Worm (Caenorhabditis elegans) whole organism, late embryonic: ENCODE measurements around the gene ZK938.1.
"Not testable (repeated sequence)": the region's sequence is repeated elsewhere in the genome, so short reads cannot be mapped to it uniquely, and the experiment has no call there.

ENCODE experiments used
- K02D7.2 ChIP-seq: sonication (generic microtip); optimal IDR thresholded peaks from 2 replicates; lab custom pipeline; 2017; ENCODE audit warnings: mild to moderate bottlenecking, missing genetic modification characterization, missing compliant biosample characterization
- T23F11.4 ChIP-seq: fragments of 200-800 bp; sonication (Bioruptor generic); optimal IDR thresholded peaks from 2 replicates; lab custom pipeline; 2018; ENCODE audit warnings: mild to moderate bottlenecking, missing genetic modification characterization, missing compliant biosample characterization
- ama-1 ChIP-seq: fragments of 150-350 bp; optimal IDR thresholded peaks from 2 replicates; lab custom pipeline; 2014
- ceh-14 ChIP-seq: sonication (generic microtip); optimal IDR thresholded peaks from 2 replicates; lab custom pipeline; 2016; ENCODE audit warnings: missing genotype, missing genetic modification characterization, missing compliant biosample characterization
- ceh-19 ChIP-seq: fragments of 200-800 bp; sonication (Bioruptor generic); optimal IDR thresholded peaks from 2 replicates; lab custom pipeline; 2018; ENCODE audit warnings: mild to moderate bottlenecking, missing genetic modification characterization, missing compliant biosample characterization
- ceh-2 ChIP-seq: sonication (generic microtip); optimal IDR thresholded peaks from 2 replicates; lab custom pipeline; 2016; ENCODE audit warnings: missing genotype, missing genetic modification characterization, missing compliant biosample characterization
- ceh-24 ChIP-seq: sonication (generic microtip); optimal IDR thresholded peaks from 2 replicates; lab custom pipeline; 2016; ENCODE audit warnings: mild to moderate bottlenecking, missing genetic modification characterization, missing compliant biosample characterization
- ceh-48 ChIP-seq: sonication (generic microtip); optimal IDR thresholded peaks from 2 replicates; lab custom pipeline; 2016; ENCODE audit warnings: missing genetic modification characterization, inconsistent platforms, missing compliant biosample characterization
- ceh-6 ChIP-seq: fragments of 200-800 bp; sonication (Bioruptor generic); optimal IDR thresholded peaks from 2 replicates; lab custom pipeline; 2018; ENCODE audit warnings: mild to moderate bottlenecking, missing genetic modification characterization, missing compliant biosample characterization
- ceh-9 ChIP-seq: sonication (generic microtip); optimal IDR thresholded peaks from 2 replicates; lab custom pipeline; 2016; ENCODE audit warnings: mild to moderate bottlenecking, missing genetic modification characterization, inconsistent platforms, missing compliant biosample characterization
- che-1 ChIP-seq: sonication (generic microtip); optimal IDR thresholded peaks from 2 replicates; lab custom pipeline; 2016; ENCODE audit warnings: mild to moderate bottlenecking, missing genetic modification characterization, missing compliant biosample characterization
- dmd-4 ChIP-seq: sonication (generic microtip); optimal IDR thresholded peaks from 2 replicates; lab custom pipeline; 2016; ENCODE audit warnings: borderline replicate concordance, missing genetic modification characterization, missing compliant biosample characterization
- elt-2 ChIP-seq: sonication (generic microtip); optimal IDR thresholded peaks from 2 replicates; lab custom pipeline; 2016; ENCODE audit warnings: missing genetic modification reagents, missing genetic modification characterization, missing compliant biosample characterization
- ets-4 ChIP-seq: sonication (generic microtip); optimal IDR thresholded peaks from 2 replicates; lab custom pipeline; 2016; ENCODE audit warnings: missing genetic modification characterization, missing compliant biosample characterization
- eyg-1 ChIP-seq: sonication (generic microtip); optimal IDR thresholded peaks from 2 replicates; lab custom pipeline; 2016; ENCODE audit warnings: missing genotype, missing genetic modification characterization, missing compliant biosample characterization
- fkh-6 ChIP-seq: sonication (generic microtip); optimal IDR thresholded peaks from 2 replicates; lab custom pipeline; 2016; ENCODE audit warnings: missing genetic modification characterization, missing compliant biosample characterization
- gmeb-2 ChIP-seq: sonication (generic microtip); optimal IDR thresholded peaks from 2 replicates; lab custom pipeline; 2016; ENCODE audit warnings: missing genetic modification characterization, inconsistent platforms, missing compliant biosample characterization
- hlh-13 ChIP-seq: fragments of 200-800 bp; sonication (Bioruptor generic); optimal IDR thresholded peaks from 2 replicates; lab custom pipeline; 2018; ENCODE audit warnings: mild to moderate bottlenecking, missing genetic modification characterization, missing compliant biosample characterization
- hlh-15 ChIP-seq: sonication (generic microtip); optimal IDR thresholded peaks from 2 replicates; lab custom pipeline; 2016; ENCODE audit warnings: missing genetic modification characterization, missing compliant biosample characterization
- hlh-30 ChIP-seq: sonication (generic microtip); optimal IDR thresholded peaks from 2 replicates; lab custom pipeline; 2017; ENCODE audit warnings: antibody characterized with exemption, missing genetic modification characterization, missing compliant biosample characterization; ENCODE audit not compliant: insufficient read depth
- lim-6 ChIP-seq: sonication (generic microtip); optimal IDR thresholded peaks from 2 replicates; lab custom pipeline; 2016; ENCODE audit warnings: missing genetic modification characterization, missing compliant biosample characterization
- lin-11 ChIP-seq: fragments of 200-800 bp; sonication (Bioruptor generic); optimal IDR thresholded peaks from 2 replicates; lab custom pipeline; 2018; ENCODE audit warnings: mild to moderate bottlenecking, missing genetic modification characterization, missing compliant biosample characterization
- madf-2 ChIP-seq: sonication (generic microtip); optimal IDR thresholded peaks from 2 replicates; lab custom pipeline; 2017; ENCODE audit warnings: missing genetic modification characterization, missing compliant biosample characterization
- nfya-1 ChIP-seq: sonication (generic microtip); optimal IDR thresholded peaks from 2 replicates; lab custom pipeline; 2017; ENCODE audit warnings: missing genetic modification characterization, mild to moderate bottlenecking, missing compliant biosample characterization, antibody characterized with exemption, moderate library complexity
- nhr-11 ChIP-seq: fragments of 150-350 bp; optimal IDR thresholded peaks from 2 replicates; lab custom pipeline; 2014; ENCODE audit warnings: missing biosample characterization, missing genetic modification characterization
- odd-2 ChIP-seq: sonication (generic microtip); optimal IDR thresholded peaks from 2 replicates; lab custom pipeline; 2017; ENCODE audit warnings: antibody characterized with exemption, mild to moderate bottlenecking, missing genetic modification characterization, missing compliant biosample characterization
- pat-9 ChIP-seq: fragments of 200-800 bp; sonication (Bioruptor generic); optimal IDR thresholded peaks from 2 replicates; lab custom pipeline; 2018; ENCODE audit warnings: mild to moderate bottlenecking, missing genetic modification characterization, moderate library complexity, missing compliant biosample characterization
- pax-1 ChIP-seq: fragments of 150-350 bp; optimal IDR thresholded peaks from 2 replicates; lab custom pipeline; 2014; ENCODE audit warnings: missing biosample characterization, missing genetic modification characterization
- tbx-7 ChIP-seq: sonication (generic microtip); optimal IDR thresholded peaks from 2 replicates; lab custom pipeline; 2016; ENCODE audit warnings: missing genotype, missing genetic modification characterization, missing compliant biosample characterization
- ttx-3 ChIP-seq: sonication (generic microtip); optimal IDR thresholded peaks from 2 replicates; lab custom pipeline; 2016; ENCODE audit warnings: missing genetic modification reagents, missing genetic modification characterization, missing compliant biosample characterization
- unc-55 ChIP-seq: sonication (generic microtip); optimal IDR thresholded peaks from 2 replicates; lab custom pipeline; 2017; ENCODE audit warnings: missing biosample characterization, missing genetic modification reagents, missing genetic modification characterization

Gene ZK938.1

ce11 chrII:9855620-9856019 is 26.4 kb downstream of the ZK938.1 start, which contains the start of gene chil-4:
TSS of gene chil-4 (minus strand) at chrII:9855720.
- TF ChIP-seq ama-1 (no peak), ttx-3 (no peak), elt-2 (tag; lab: Kevin White, UChicago) (no peak), ets-4 (tag; lab: Kevin White, UChicago) (no peak), gmeb-2 (tag; lab: Kevin White, UChicago) (no peak), pat-9 (tag; lab: Kevin White, UChicago) (no peak), nfya-1 (no peak), ceh-6 (GFP tag; lab: Kevin White, UChicago) (no peak), tbx-7 (tag; lab: Kevin White, UChicago) (no peak), lim-6 (tag; lab: Kevin White, UChicago) (no peak), ceh-24 (tag; lab: Kevin White, UChicago) (no peak), hlh-30 (tag; lab: Kevin White, UChicago) (no peak), ceh-14 (tag; lab: Kevin White, UChicago) (no peak)

- TF ChIP-seq eyg-1 (tag; lab: Kevin White, UChicago) (no peak), ceh-2 (no peak), ceh-19 (no peak), madf-2 (tag; lab: Kevin White, UChicago) (no peak), che-1 (tag; lab: Kevin White, UChicago) (no peak), pax-1 (tag; lab: Kevin White, UChicago) (no peak), tbx-7 (tag; lab: Kevin White, UChicago) (no peak), hlh-13 (GFP tag; lab: Kevin White, UChicago) (no peak), lin-11 (tag; lab: Kevin White, UChicago) (no peak), ceh-9 (tag; lab: Kevin White, UChicago) (no peak)
Observed at ce11 chrII:9857791-9858190, 28.6 kb downstream of the ZK938.1 start, which contains the start of gene chil-6. TSS of gene chil-6 (minus strand) at chrII:9857891.

ce11 chrII:9859575-9859974 is 30.4 kb downstream of the ZK938.1 start, which contains the start of gene chil-5:
TSS of gene chil-5 (minus strand) at chrII:9859675.
- no peak for TF ChIP-seq T23F11.4 (GFP tag; lab: Kevin White, UChicago)
- TF ChIP-seq hlh-30 (tag; lab: Kevin White, UChicago): no peak
- no peak for TF ChIP-seq fkh-6 (tag; lab: Kevin White, UChicago)
- no peak for TF ChIP-seq dmd-4 (tag; lab: Kevin White, UChicago)
- no peak for TF ChIP-seq K02D7.2 (tag; lab: Kevin White, UChicago)

ce11 chrII:9861394-9861793 is 32.2 kb downstream of the ZK938.1 start, which contains the start of gene chil-3:
TSS of gene chil-3 (minus strand) at chrII:9861494.
- TF ChIP-seq nhr-11 (tag; lab: Kevin White, UChicago) (peak; percentile 48), dmd-4 (tag; lab: Kevin White, UChicago) (no peak)

ce11 chrII:9862147-9862546 is 32.9 kb downstream of the ZK938.1 start, which contains the start of gene C08H9.18:
TSS of gene C08H9.18 (minus strand) at chrII:9862247.
- TF ChIP-seq ceh-2 (no peak), ceh-19 (no peak), elt-2 (tag; lab: Kevin White, UChicago) (no peak), lim-6 (tag; lab: Kevin White, UChicago) (no peak), ceh-9 (tag; lab: Kevin White, UChicago) (no peak), hlh-15 (tag; lab: Kevin White, UChicago) (no peak), ceh-48 (tag; lab: Kevin White, UChicago) (no peak), nfya-1 (no peak), gmeb-2 (tag; lab: Kevin White, UChicago) (no peak)
- TF ChIP-seq, all 69 proteins: peak for 0

- TF ChIP-seq odd-2 (tag; lab: Kevin White, UChicago); unc-55 (GFP tag; lab: Kevin White, UChicago); lim-6 (tag; lab: Kevin White, UChicago): not testable (repeated sequence)
Observed at ce11 chrII:9866378-9866777, 37.2 kb downstream of the ZK938.1 start, which contains the start of gene chil-1. TSS of gene chil-1 (minus strand) at chrII:9866478.
